Worm (Caenorhabditis elegans) whole organism, late embryonic: Measurements from ENCODE around the gene str-129.

Experiments used
- C08G9.2 ChIP-seq: sonication (generic microtip); optimal IDR thresholded peaks from 2 replicates; lab custom pipeline; 2016; ENCODE audit warnings: mild to moderate bottlenecking, missing genetic modification characterization, moderate library complexity, missing compliant biosample characterization
- C38D4.7 ChIP-seq: fragments of 200-800 bp; sonication (Bioruptor generic); optimal IDR thresholded peaks from 2 replicates; lab custom pipeline; 2018; ENCODE audit warnings: mild to moderate bottlenecking, missing genetic modification characterization, moderate library complexity, missing compliant biosample characterization
- K02D7.2 ChIP-seq: sonication (generic microtip); optimal IDR thresholded peaks from 2 replicates; lab custom pipeline; 2017; ENCODE audit warnings: mild to moderate bottlenecking, missing genetic modification characterization, missing compliant biosample characterization
- Y22D7AL.16 ChIP-seq: sonication (generic microtip); optimal IDR thresholded peaks from 2 replicates; lab custom pipeline; 2016; ENCODE audit warnings: missing genetic modification characterization, missing compliant biosample characterization
- ahr-1 ChIP-seq: sonication (generic microtip); optimal IDR thresholded peaks from 2 replicates; lab custom pipeline; 2016; ENCODE audit warnings: missing genetic modification characterization, missing compliant biosample characterization
- ama-1 ChIP-seq: fragments of 150-350 bp; optimal IDR thresholded peaks from 2 replicates; lab custom pipeline; 2014
- ceh-14 ChIP-seq: sonication (generic microtip); optimal IDR thresholded peaks from 2 replicates; lab custom pipeline; 2016; ENCODE audit warnings: missing genotype, missing genetic modification characterization, missing compliant biosample characterization
- ceh-18 ChIP-seq: sonication (generic microtip); optimal IDR thresholded peaks from 2 replicates; lab custom pipeline; 2016; ENCODE audit warnings: missing genetic modification characterization, missing compliant biosample characterization
- ceh-19 ChIP-seq: fragments of 200-800 bp; sonication (Bioruptor generic); optimal IDR thresholded peaks from 2 replicates; lab custom pipeline; 2018; ENCODE audit warnings: mild to moderate bottlenecking, missing genetic modification characterization, missing compliant biosample characterization
- ceh-24 ChIP-seq: sonication (generic microtip); optimal IDR thresholded peaks from 2 replicates; lab custom pipeline; 2016; ENCODE audit warnings: mild to moderate bottlenecking, missing genetic modification characterization, missing compliant biosample characterization
- ceh-30 ChIP-seq: fragments of 150-350 bp; optimal IDR thresholded peaks from 2 replicates; lab custom pipeline; 2014; ENCODE audit warnings: missing biosample characterization, missing genetic modification characterization
- ceh-34 ChIP-seq: sonication (generic microtip); optimal IDR thresholded peaks from 2 replicates; lab custom pipeline; 2016; ENCODE audit warnings: mild to moderate bottlenecking, missing genetic modification characterization, missing compliant biosample characterization
- ceh-45 ChIP-seq: fragments of 200-800 bp; sonication (Bioruptor generic); IDR thresholded peaks from 2 replicates; pipeline ENCODE4 v1.3.6; 2022; ENCODE audit warnings: missing genetic modification reagents, missing genetic modification characterization, missing compliant biosample characterization
- ceh-48 ChIP-seq: sonication (generic microtip); optimal IDR thresholded peaks from 2 replicates; lab custom pipeline; 2016; ENCODE audit warnings: missing genetic modification characterization, inconsistent platforms, missing compliant biosample characterization
- ceh-9 ChIP-seq: sonication (generic microtip); optimal IDR thresholded peaks from 2 replicates; lab custom pipeline; 2016; ENCODE audit warnings: mild to moderate bottlenecking, missing genetic modification characterization, inconsistent platforms, missing compliant biosample characterization
- che-1 ChIP-seq: sonication (generic microtip); optimal IDR thresholded peaks from 2 replicates; lab custom pipeline; 2016; ENCODE audit warnings: mild to moderate bottlenecking, missing genetic modification characterization, missing compliant biosample characterization
- dmd-4 ChIP-seq: sonication (generic microtip); optimal IDR thresholded peaks from 2 replicates; lab custom pipeline; 2016; ENCODE audit warnings: borderline replicate concordance, missing genetic modification characterization, missing compliant biosample characterization
- dve-1 ChIP-seq: sonication (generic microtip); optimal IDR thresholded peaks from 2 replicates; lab custom pipeline; 2017; ENCODE audit warnings: antibody characterized with exemption, mild to moderate bottlenecking, missing genetic modification characterization, missing compliant biosample characterization
- elt-2 ChIP-seq: sonication (generic microtip); optimal IDR thresholded peaks from 2 replicates; lab custom pipeline; 2016; ENCODE audit warnings: missing genetic modification reagents, missing genetic modification characterization, missing compliant biosample characterization
- elt-4 ChIP-seq: sonication (generic microtip); optimal IDR thresholded peaks from 2 replicates; lab custom pipeline; 2016; ENCODE audit warnings: missing genetic modification characterization, missing compliant biosample characterization
- eyg-1 ChIP-seq: sonication (generic microtip); optimal IDR thresholded peaks from 2 replicates; lab custom pipeline; 2016; ENCODE audit warnings: missing genotype, missing genetic modification characterization, missing compliant biosample characterization
- fax-1 ChIP-seq: sonication (generic microtip); optimal IDR thresholded peaks from 2 replicates; lab custom pipeline; 2016; ENCODE audit warnings: missing genotype, missing genetic modification characterization, missing compliant biosample characterization
- hlh-15 ChIP-seq: sonication (generic microtip); optimal IDR thresholded peaks from 2 replicates; lab custom pipeline; 2016; ENCODE audit warnings: missing genetic modification characterization, missing compliant biosample characterization
- hlh-30 ChIP-seq: sonication (generic microtip); optimal IDR thresholded peaks from 2 replicates; lab custom pipeline; 2017; ENCODE audit warnings: antibody characterized with exemption, missing genetic modification characterization, missing compliant biosample characterization; ENCODE audit not compliant: insufficient read depth
- hlh-6 ChIP-seq: sonication (generic microtip); optimal IDR thresholded peaks from 2 replicates; lab custom pipeline; 2016; ENCODE audit warnings: missing genotype, missing genetic modification characterization, missing compliant biosample characterization
- hlh-8 ChIP-seq: sonication (generic microtip); optimal IDR thresholded peaks from 2 replicates; lab custom pipeline; 2016; ENCODE audit warnings: missing genotype, missing genetic modification characterization, missing compliant biosample characterization
- lim-6 ChIP-seq: sonication (generic microtip); optimal IDR thresholded peaks from 2 replicates; lab custom pipeline; 2016; ENCODE audit warnings: missing genetic modification characterization, missing compliant biosample characterization
- madf-2 ChIP-seq: sonication (generic microtip); optimal IDR thresholded peaks from 2 replicates; lab custom pipeline; 2017; ENCODE audit warnings: missing genetic modification characterization, missing compliant biosample characterization
- mec-3 ChIP-seq: sonication (generic microtip); optimal IDR thresholded peaks from 2 replicates; lab custom pipeline; 2016; ENCODE audit warnings: borderline replicate concordance, missing genetic modification characterization, missing compliant biosample characterization
- nhr-232 ChIP-seq: sonication (generic microtip); optimal IDR thresholded peaks from 2 replicates; lab custom pipeline; 2016; ENCODE audit warnings: missing genetic modification characterization, missing compliant biosample characterization
- npax-4 ChIP-seq: sonication (generic microtip); optimal IDR thresholded peaks from 2 replicates; lab custom pipeline; 2016; ENCODE audit warnings: missing genetic modification characterization, missing compliant biosample characterization
- pat-9 ChIP-seq: fragments of 200-800 bp; sonication (Bioruptor generic); optimal IDR thresholded peaks from 2 replicates; lab custom pipeline; 2018; ENCODE audit warnings: mild to moderate bottlenecking, missing genetic modification characterization, moderate library complexity, missing compliant biosample characterization
- pax-1 ChIP-seq: fragments of 150-350 bp; optimal IDR thresholded peaks from 2 replicates; lab custom pipeline; 2014; ENCODE audit warnings: missing biosample characterization, missing genetic modification characterization
- pha-2 ChIP-seq: sonication (generic microtip); optimal IDR thresholded peaks from 2 replicates; lab custom pipeline; 2017; ENCODE audit warnings: mild to moderate bottlenecking, missing genetic modification characterization, missing compliant biosample characterization
- pha-4 ChIP-seq: fragments of 150-350 bp; optimal IDR thresholded peaks from 2 replicates; lab custom pipeline; 2018; ENCODE audit warnings: missing biosample characterization, missing genetic modification reagents, missing genetic modification characterization
- pros-1 ChIP-seq: fragments of 150-350 bp; optimal IDR thresholded peaks from 2 replicates; lab custom pipeline; 2014; ENCODE audit warnings: missing biosample characterization, missing genetic modification reagents, missing genetic modification characterization
- rnt-1 ChIP-seq: sonication (generic microtip); optimal IDR thresholded peaks from 2 replicates; lab custom pipeline; 2016; ENCODE audit warnings: missing genetic modification characterization, missing compliant biosample characterization
- sox-4 ChIP-seq: sonication (generic microtip); optimal IDR thresholded peaks from 2 replicates; lab custom pipeline; 2017; ENCODE audit warnings: mild to moderate bottlenecking, missing genetic modification characterization, inconsistent platforms, missing compliant biosample characterization
- syd-9 ChIP-seq: sonication (generic microtip); optimal IDR thresholded peaks from 2 replicates; lab custom pipeline; 2016; ENCODE audit warnings: mild to moderate bottlenecking, missing genetic modification characterization, moderate library complexity, missing compliant biosample characterization
- tbx-7 ChIP-seq: sonication (generic microtip); optimal IDR thresholded peaks from 2 replicates; lab custom pipeline; 2016; ENCODE audit warnings: missing genotype, missing genetic modification characterization, missing compliant biosample characterization
- ttx-3 ChIP-seq: sonication (generic microtip); optimal IDR thresholded peaks from 2 replicates; lab custom pipeline; 2016; ENCODE audit warnings: missing genetic modification reagents, missing genetic modification characterization, missing compliant biosample characterization
- unc-42 ChIP-seq: sonication (generic microtip); optimal IDR thresholded peaks from 2 replicates; lab custom pipeline; 2016; ENCODE audit warnings: missing genotype, missing genetic modification characterization, missing compliant biosample characterization
- unc-86 ChIP-seq: sonication (generic microtip); optimal IDR thresholded peaks from 2 replicates; lab custom pipeline; 2016; ENCODE audit warnings: missing genetic modification characterization, missing compliant biosample characterization
- zip-5 ChIP-seq: sonication (generic microtip); optimal IDR thresholded peaks from 2 replicates; lab custom pipeline; 2016; ENCODE audit warnings: missing genetic modification characterization, missing compliant biosample characterization

The str-129 gene

DNA sequence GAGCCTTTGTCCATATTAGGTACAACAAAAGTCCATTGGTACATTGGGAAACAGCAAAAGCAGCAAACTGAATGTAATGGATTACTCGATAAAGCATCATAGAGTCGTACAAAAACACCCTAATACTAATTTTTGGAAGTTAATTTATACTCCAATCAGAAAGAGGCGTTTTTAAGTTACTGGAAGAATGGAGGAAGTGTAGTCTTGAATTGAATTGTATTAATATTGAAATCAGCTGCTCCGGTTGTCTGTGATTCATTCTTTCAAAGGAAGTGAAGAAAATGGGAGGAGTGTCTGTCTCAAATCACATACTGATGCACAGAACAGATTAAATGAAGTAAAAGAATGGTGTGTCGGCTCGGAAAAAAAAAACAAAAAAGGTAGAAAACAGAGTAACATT is 10.7 kb downstream of the str-129 start, which contains the start of gene str-131:
TSS of gene str-131 (minus strand) at position 101 of the 400 bp plus-strand sequence.
- TF ChIP-seq dve-1 (no peak), hlh-30 (tag; lab: Kevin White, UChicago) (no peak), eyg-1 (tag; lab: Kevin White, UChicago) (no peak), ceh-24 (tag; lab: Kevin White, UChicago) (no peak), rnt-1 (no peak), pha-4 (tag; lab: Kevin White, UChicago) (no peak), unc-42 (tag; lab: Kevin White, UChicago) (no peak), nhr-232 (tag; lab: Kevin White, UChicago) (no peak), dmd-4 (no peak), fax-1 (tag; lab: Kevin White, UChicago) (no peak)

DNA sequence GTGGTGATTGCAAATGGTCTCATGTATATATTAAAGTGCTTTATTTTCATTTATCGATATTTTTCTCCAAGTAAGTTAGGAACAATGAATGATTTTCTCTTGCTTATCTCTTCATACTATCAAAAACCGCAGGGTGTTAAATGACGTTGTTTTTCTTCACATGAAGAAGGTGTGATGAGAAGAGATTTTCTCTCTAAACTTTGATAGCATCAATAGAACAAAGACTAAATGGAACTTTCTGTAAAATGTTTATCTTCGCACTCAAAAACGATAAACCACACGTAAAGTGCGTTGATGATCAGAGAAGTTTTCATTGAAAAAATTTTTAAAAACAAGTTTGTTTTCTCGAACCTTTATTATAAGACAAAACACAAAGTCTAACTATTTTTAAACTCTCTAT is 12.5 kb downstream of the str-129 start:
- TF ChIP-seq rnt-1 (no peak), ceh-45 (GFP tag; lab: Robert Waterston, UW) (no peak), pha-2 (tag; lab: Kevin White, UChicago) (no peak), ceh-14 (tag; lab: Kevin White, UChicago) (no peak), zip-5 (tag; lab: Kevin White, UChicago) (no peak)

DNA sequence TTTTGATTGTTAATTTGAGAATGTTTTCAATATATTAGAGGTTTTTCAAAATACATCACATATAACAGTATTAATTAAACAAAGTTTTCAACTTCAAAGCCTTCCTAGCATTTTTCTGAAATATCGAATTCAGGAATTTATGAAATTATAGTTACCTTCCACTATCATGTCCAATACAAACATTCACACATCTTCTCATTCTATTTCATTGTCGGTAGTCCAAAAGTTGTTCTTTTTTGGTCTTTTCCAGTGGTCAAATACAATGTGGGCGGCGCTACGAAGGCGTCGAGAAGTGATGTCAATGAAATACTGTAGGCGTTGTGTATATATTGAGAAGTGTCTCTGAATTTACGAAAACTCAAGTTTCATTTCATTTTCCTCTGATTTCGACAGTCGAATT is 16.6 kb downstream of the str-129 start, which contains the start of gene catp-3:
TSS of gene catp-3 (plus strand) at position 301 of the 400 bp plus-strand sequence.
- TF ChIP-seq madf-2 (tag; lab: Kevin White, UChicago) (no peak), C08G9.2 (tag; lab: Kevin White, UChicago) (no peak), mec-3 (tag; lab: Kevin White, UChicago) (no peak), ceh-9 (no peak), fax-1 (tag; lab: Kevin White, UChicago) (no peak), ceh-18 (tag; lab: Kevin White, UChicago) (no peak), pros-1 (tag; lab: Kevin White, UChicago) (no peak), che-1 (tag; lab: Kevin White, UChicago) (no peak), pat-9 (tag; lab: Kevin White, UChicago) (no peak), K02D7.2 (no peak), pha-4 (tag; lab: Kevin White, UChicago) (no peak)

ce11 chrV:8073162-8073561 is 19.1 kb downstream of the str-129 start:
- TF ChIP-seq ceh-30 (no peak), pros-1 (tag; lab: Kevin White, UChicago) (no peak), ceh-24 (tag; lab: Kevin White, UChicago) (no peak), zip-5 (tag; lab: Kevin White, UChicago) (no peak), syd-9 (tag; lab: Kevin White, UChicago) (no peak), hlh-15 (no peak), ceh-48 (no peak), ttx-3 (no peak), pax-1 (no peak), hlh-8 (tag; lab: Kevin White, UChicago) (no peak), lim-6 (no peak), ama-1 (no peak), npax-4 (tag; lab: Kevin White, UChicago) (no peak), ceh-18 (tag; lab: Kevin White, UChicago) (no peak), C38D4.7 (GFP tag; lab: Kevin White, UChicago) (no peak), K02D7.2 (no peak), dve-1 (no peak), ahr-1 (tag; lab: Kevin White, UChicago) (no peak)

DNA sequence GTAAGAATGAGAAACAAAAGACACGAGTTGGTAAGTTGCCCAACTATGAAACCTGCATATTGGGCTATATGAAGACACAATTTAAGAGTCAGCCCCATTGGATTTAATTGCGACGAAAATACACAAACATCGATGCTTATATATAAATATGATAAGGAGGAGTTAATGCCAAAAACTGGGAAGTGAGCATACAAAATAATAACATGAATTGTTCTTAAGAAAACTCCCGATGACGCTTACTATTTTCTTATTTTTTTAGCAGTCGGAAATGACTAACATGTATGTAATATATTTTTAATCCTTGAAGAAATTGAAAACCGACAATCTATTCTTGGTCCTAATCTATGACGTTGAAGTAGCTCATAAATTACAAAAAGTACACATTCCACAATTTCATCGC is 20.2 kb downstream of the str-129 start, which contains the start of gene str-144:
TSS of gene str-144 (minus strand) at position 101 of the 400 bp plus-strand sequence.
- no peak for TF ChIP-seq pha-2 (tag; lab: Kevin White, UChicago)
- TF ChIP-seq ceh-34 = no peak
- no peak for TF ChIP-seq sox-4 (tag; lab: Kevin White, UChicago)
- TF ChIP-seq elt-2 (tag; lab: Kevin White, UChicago) = no peak
- TF ChIP-seq ceh-14 (tag; lab: Kevin White, UChicago) = no peak
- TF ChIP-seq ceh-24 (tag; lab: Kevin White, UChicago) = no peak
- no peak for TF ChIP-seq Y22D7AL.16 (tag; lab: Kevin White, UChicago)
- no peak for TF ChIP-seq ceh-19
- TF ChIP-seq npax-4 (tag; lab: Kevin White, UChicago) = no peak
- TF ChIP-seq ceh-48 = no peak
- TF ChIP-seq elt-4 (tag; lab: Kevin White, UChicago) = no peak
- TF ChIP-seq hlh-6 (tag; lab: Kevin White, UChicago) = no peak
- no peak for TF ChIP-seq tbx-7 (tag; lab: Kevin White, UChicago)
- no peak for TF ChIP-seq unc-86 (tag; lab: Kevin White, UChicago)
